Fruit fly (Drosophila melanogaster) whole organism, adult: ENCODE data around the gene BNIP3.

Experiments
- CG14711 ChIP-seq: fragments of 200-800 bp; sonication (Bioruptor generic); optimal IDR thresholded peaks from 2 replicates; lab custom pipeline; 2018; ENCODE audit warnings: missing biosample characterization, mild to moderate bottlenecking, missing genetic modification characterization, moderate library complexity
- cnc ChIP-seq, 2 experiments: fragments of >200 bp; optimal IDR thresholded peaks; 2 replicates each; lab custom pipeline; 2017

DNA sequence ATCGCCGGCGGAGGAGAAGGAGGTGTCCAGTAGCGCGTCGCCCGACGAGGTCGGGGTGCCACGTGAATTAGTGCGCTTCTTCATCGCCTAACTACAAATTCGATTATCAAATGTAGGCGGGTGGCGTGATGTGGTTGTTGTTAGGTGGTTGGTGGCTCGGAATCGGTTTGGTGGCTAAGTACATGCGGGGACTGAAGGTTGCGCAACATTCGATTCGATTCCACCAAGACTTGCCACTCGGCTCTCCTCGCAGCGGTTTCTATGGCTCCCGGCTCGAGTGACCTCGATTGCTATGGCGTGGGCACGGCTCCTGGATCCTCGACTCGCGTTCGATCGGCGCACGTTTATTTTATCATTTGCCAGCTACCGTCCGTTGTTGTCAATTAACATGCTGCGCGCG is 6.5 kb upstream of the BNIP3 start:
- TF ChIP-seq cnc (optimal IDR thresholded peaks at IDR 0.05; lab: Kevin White, UChicago) (no peak), CG14711 (tag; lab: Kevin White, UChicago) (no peak)
